Worm (Caenorhabditis elegans) whole organism, late embryonic: ENCODE data around the gene glb-14.

Source experiments
- C38D4.7 ChIP-seq: fragments of 200-800 bp; sonication (Bioruptor generic); optimal IDR thresholded peaks from 2 replicates; lab custom pipeline; 2018; ENCODE audit warnings: mild to moderate bottlenecking, missing genetic modification characterization, moderate library complexity, missing compliant biosample characterization
- K09A11.1 ChIP-seq: sonication (generic microtip); optimal IDR thresholded peaks from 2 replicates; lab custom pipeline; 2017; ENCODE audit warnings: antibody characterized with exemption, mild to moderate bottlenecking, missing genetic modification characterization, missing compliant biosample characterization; ENCODE audit not compliant: insufficient read depth
- ceh-30 ChIP-seq: fragments of 150-350 bp; optimal IDR thresholded peaks from 2 replicates; lab custom pipeline; 2014; ENCODE audit warnings: missing biosample characterization, missing genetic modification characterization
- ceh-31 ChIP-seq: sonication (generic microtip); optimal IDR thresholded peaks from 2 replicates; lab custom pipeline; 2016; ENCODE audit warnings: missing genetic modification characterization, missing compliant biosample characterization
- ceh-48 ChIP-seq: sonication (generic microtip); optimal IDR thresholded peaks from 2 replicates; lab custom pipeline; 2016; ENCODE audit warnings: missing genetic modification characterization, inconsistent platforms, missing compliant biosample characterization
- fax-1 ChIP-seq: sonication (generic microtip); optimal IDR thresholded peaks from 2 replicates; lab custom pipeline; 2016; ENCODE audit warnings: missing genotype, missing genetic modification characterization, missing compliant biosample characterization
- fkh-10 ChIP-seq: fragments of 150-350 bp; optimal IDR thresholded peaks from 2 replicates; lab custom pipeline; 2014; ENCODE audit warnings: missing biosample characterization, missing genetic modification reagents, missing genetic modification characterization
- hlh-13 ChIP-seq: fragments of 200-800 bp; sonication (Bioruptor generic); optimal IDR thresholded peaks from 2 replicates; lab custom pipeline; 2018; ENCODE audit warnings: mild to moderate bottlenecking, missing genetic modification characterization, missing compliant biosample characterization
- hlh-8 ChIP-seq: sonication (generic microtip); optimal IDR thresholded peaks from 2 replicates; lab custom pipeline; 2016; ENCODE audit warnings: missing genotype, missing genetic modification characterization, missing compliant biosample characterization
- mec-3 ChIP-seq: sonication (generic microtip); optimal IDR thresholded peaks from 2 replicates; lab custom pipeline; 2016; ENCODE audit warnings: borderline replicate concordance, missing genetic modification characterization, missing compliant biosample characterization
- nfya-1 ChIP-seq: sonication (generic microtip); optimal IDR thresholded peaks from 2 replicates; lab custom pipeline; 2017; ENCODE audit warnings: missing genetic modification characterization, mild to moderate bottlenecking, missing compliant biosample characterization, antibody characterized with exemption, moderate library complexity
- pat-9 ChIP-seq: fragments of 200-800 bp; sonication (Bioruptor generic); optimal IDR thresholded peaks from 2 replicates; lab custom pipeline; 2018; ENCODE audit warnings: mild to moderate bottlenecking, missing genetic modification characterization, moderate library complexity, missing compliant biosample characterization
- sdc-2 ChIP-seq: sonication (generic microtip); optimal IDR thresholded peaks from 2 replicates; lab custom pipeline; 2016; ENCODE audit warnings: missing genotype, missing genetic modification characterization, missing compliant biosample characterization
- syd-9 ChIP-seq: sonication (generic microtip); optimal IDR thresholded peaks from 2 replicates; lab custom pipeline; 2016; ENCODE audit warnings: mild to moderate bottlenecking, missing genetic modification characterization, moderate library complexity, missing compliant biosample characterization
- tbx-7 ChIP-seq: sonication (generic microtip); optimal IDR thresholded peaks from 2 replicates; lab custom pipeline; 2016; ENCODE audit warnings: missing genotype, missing genetic modification characterization, missing compliant biosample characterization
- unc-42 ChIP-seq: sonication (generic microtip); optimal IDR thresholded peaks from 2 replicates; lab custom pipeline; 2016; ENCODE audit warnings: missing genotype, missing genetic modification characterization, missing compliant biosample characterization
- unc-55 ChIP-seq: sonication (generic microtip); optimal IDR thresholded peaks from 2 replicates; lab custom pipeline; 2017; ENCODE audit warnings: missing biosample characterization, missing genetic modification reagents, missing genetic modification characterization
- zip-5 ChIP-seq: sonication (generic microtip); optimal IDR thresholded peaks from 2 replicates; lab custom pipeline; 2016; ENCODE audit warnings: missing genetic modification characterization, missing compliant biosample characterization

The glb-14 gene

DNA sequence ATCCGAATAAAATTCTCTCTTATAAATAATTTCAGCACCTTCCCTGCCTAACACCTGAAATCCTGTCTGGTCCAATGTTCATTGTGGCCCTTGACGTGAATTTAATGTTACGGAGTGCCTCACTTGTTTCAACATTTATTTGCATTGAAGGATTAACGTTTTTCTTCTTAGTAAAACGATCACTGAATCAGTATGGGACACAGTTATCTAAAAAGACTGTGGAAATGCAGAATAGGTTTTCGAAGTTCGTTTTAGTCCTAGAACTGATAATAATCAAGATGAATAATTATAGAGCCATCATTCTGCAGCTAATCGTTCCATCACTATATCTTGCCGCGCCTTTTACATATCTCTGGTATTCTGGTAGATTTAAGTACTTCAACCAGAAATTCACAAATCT is 49.6 kb downstream of the glb-14 start, which contains the start of gene srh-219:
Gene srh-219 (plus strand): TSS at position 301 of the 400 bp plus-strand sequence.
- TF ChIP-seq nfya-1 (tag; lab: Kevin White, UChicago) (no peak), hlh-8 (tag; lab: Kevin White, UChicago) (no peak), pat-9 (no peak), tbx-7 (tag; lab: Kevin White, UChicago) (no peak), ceh-31 (tag; lab: Kevin White, UChicago) (no peak), unc-55 (no peak), syd-9 (no peak), unc-42 (tag; lab: Kevin White, UChicago) (no peak), sdc-2 (tag; lab: Kevin White, UChicago) (no peak), C38D4.7 (GFP tag; lab: Kevin White, UChicago) (no peak), zip-5 (tag; lab: Kevin White, UChicago) (no peak), ceh-48 (tag; lab: Kevin White, UChicago) (no peak)
- TF ChIP-seq, all 69 proteins: peak for 0

DNA sequence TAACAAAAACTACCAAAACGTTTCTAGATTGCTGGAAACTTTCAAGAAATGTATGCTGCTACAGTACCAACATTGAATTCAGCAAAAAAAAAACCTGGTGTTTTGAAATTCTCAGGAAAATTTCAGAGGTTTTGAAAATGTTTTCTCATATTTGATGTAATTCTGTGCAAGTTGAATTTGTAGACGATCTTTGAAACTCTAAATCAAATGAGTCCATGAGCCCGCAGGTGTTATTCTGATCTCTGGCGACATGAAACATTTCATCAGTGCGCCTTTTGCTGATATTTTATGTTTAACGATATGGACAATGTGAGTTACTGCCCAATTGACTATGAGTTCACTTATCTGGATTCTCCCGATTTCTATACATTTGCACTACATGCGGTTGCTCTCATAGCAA is 51.1 kb downstream of the glb-14 start, which contains the start of gene srh-218:
Gene srh-218 (plus strand): TSS at position 301 of the 400 bp plus-strand sequence.
- TF ChIP-seq mec-3, result no peak
- TF ChIP-seq fkh-10 (GFP tag; lab: Kevin White, UChicago), result no peak
- TF ChIP-seq K09A11.1 (tag; lab: Kevin White, UChicago), result no peak
- TF ChIP-seq tbx-7 (tag; lab: Kevin White, UChicago), result no peak
- TF ChIP-seq hlh-13 (GFP tag; lab: Kevin White, UChicago), result no peak
- no peak for TF ChIP-seq ceh-30 (tag; lab: Kevin White, UChicago)
- no peak for TF ChIP-seq nfya-1 (tag; lab: Kevin White, UChicago)
- no peak for TF ChIP-seq fax-1 (tag; lab: Kevin White, UChicago)
